Fruit fly (Drosophila melanogaster) whole organism, prepupa: ENCODE results near the gene Ankle2.
A peak's percentile ranks its signal among the peaks of the same experiment; 100 is the strongest.

Experiments
- Blimp-1 ChIP-seq: fragments of 200-800 bp; sonication (Bioruptor generic); optimal IDR thresholded peaks from 3 replicates; lab custom pipeline; 2017; ENCODE audit warnings: missing biosample characterization, missing genetic modification characterization, mild to moderate bottlenecking, moderate library complexity, missing genetic modification reagents
- CG10631 ChIP-seq: fragments of 200-800 bp; sonication (Bioruptor generic); optimal IDR thresholded peaks from 2 replicates; lab custom pipeline; 2016; ENCODE audit warnings: missing biosample characterization, missing genetic modification characterization
- CG10669 ChIP-seq: fragments of 200-800 bp; sonication (Bioruptor generic); optimal IDR thresholded peaks from 3 replicates; lab custom pipeline; 2018; ENCODE audit warnings: missing biosample characterization, mild to moderate bottlenecking, missing genetic modification characterization, moderate library complexity
- CG11294 ChIP-seq: fragments of 200-800 bp; sonication (Bioruptor generic); IDR thresholded peaks from 2 replicates; pipeline ENCODE4 v1.3.6; 2022; ENCODE audit warnings: missing biosample characterization, missing genetic modification characterization
- CG11762 ChIP-seq: fragments of 200-800 bp; sonication (Bioruptor generic); optimal IDR thresholded peaks from 3 replicates; lab custom pipeline; 2016; ENCODE audit warnings: missing biosample characterization, missing genetic modification characterization; ENCODE audit not compliant: insufficient read depth
- CG11902 ChIP-seq: fragments of 200-800 bp; sonication (Bioruptor generic); optimal IDR thresholded peaks from 3 replicates; lab custom pipeline; 2016; ENCODE audit warnings: missing biosample characterization, missing genetic modification characterization
- CG15336 ChIP-seq: fragments of 200-800 bp; sonication (Bioruptor generic); IDR thresholded peaks from 2 replicates; pipeline ENCODE4 v1.3.6; 2022; ENCODE audit warnings: missing biosample characterization, missing genetic modification characterization
- CG1621 ChIP-seq: fragments of 200-800 bp; sonication (Bioruptor generic); optimal IDR thresholded peaks from 3 replicates; lab custom pipeline; 2018; ENCODE audit warnings: missing biosample characterization, mild to moderate bottlenecking, missing genetic modification characterization
- CG3032 ChIP-seq: fragments of 200-800 bp; optimal IDR thresholded peaks from 2 replicates; lab custom pipeline; 2019; ENCODE audit warnings: missing biosample characterization, mild to moderate bottlenecking, missing genetic modification characterization, moderate library complexity
- CG31627 ChIP-seq: fragments of 200-800 bp; sonication (Bioruptor generic); optimal IDR thresholded peaks from 3 replicates; lab custom pipeline; 2016; ENCODE audit warnings: missing biosample characterization, missing genetic modification characterization
- CG32006 ChIP-seq: fragments of 200-800 bp; sonication (Bioruptor generic); optimal IDR thresholded peaks from 3 replicates; lab custom pipeline; 2017; ENCODE audit warnings: missing biosample characterization, mild to moderate bottlenecking, missing genetic modification characterization
- CG34406 ChIP-seq: fragments of 200-800 bp; sonication (Bioruptor generic); optimal IDR thresholded peaks from 3 replicates; lab custom pipeline; 2016; ENCODE audit warnings: missing biosample characterization, missing genetic modification characterization
- CG3919 ChIP-seq: fragments of 200-800 bp; sonication (Bioruptor generic); optimal IDR thresholded peaks from 3 replicates; lab custom pipeline; 2016; ENCODE audit warnings: missing biosample characterization, missing genetic modification characterization
- CG4318 ChIP-seq: fragments of 200-800 bp; sonication (Bioruptor generic); optimal IDR thresholded peaks from 3 replicates; lab custom pipeline; 2017; ENCODE audit warnings: missing biosample characterization, mild to moderate bottlenecking, missing genetic modification characterization
- CG6163 ChIP-seq: fragments of 200-800 bp; sonication (Bioruptor generic); IDR thresholded peaks from 3 replicates; pipeline ENCODE4 v1.3.6; 2022; ENCODE audit warnings: missing biosample characterization, missing genetic modification characterization
- CG6276 ChIP-seq: fragments of 200-800 bp; sonication (Bioruptor generic); optimal IDR thresholded peaks from 2 replicates; lab custom pipeline; 2017; ENCODE audit warnings: missing biosample characterization, mild to moderate bottlenecking, missing genetic modification characterization
- CG6792 ChIP-seq: fragments of 200-800 bp; sonication (Bioruptor generic); optimal IDR thresholded peaks from 3 replicates; lab custom pipeline; 2016; ENCODE audit warnings: missing biosample characterization, missing genetic modification characterization
- CG6854 ChIP-seq: fragments of 200-800 bp; sonication (Bioruptor generic); optimal IDR thresholded peaks from 2 replicates; lab custom pipeline; 2017; ENCODE audit warnings: missing biosample characterization, mild to moderate bottlenecking, missing genetic modification characterization
- CG8119 ChIP-seq: fragments of 200-800 bp; sonication (Bioruptor generic); IDR thresholded peaks from 3 replicates; pipeline ENCODE4 v1.3.6; 2022; ENCODE audit warnings: missing biosample characterization, missing genetic modification characterization
- CG8319 ChIP-seq: fragments of 200-800 bp; sonication (Bioruptor generic); optimal IDR thresholded peaks from 3 replicates; lab custom pipeline; 2016; ENCODE audit warnings: missing biosample characterization, missing genetic modification characterization
- CG8632 ChIP-seq: fragments of 200-800 bp; sonication (Bioruptor generic); optimal IDR thresholded peaks from 3 replicates; lab custom pipeline; 2016; ENCODE audit warnings: missing biosample characterization, missing genetic modification characterization
- Eip75B ChIP-seq: fragments of 200-800 bp; sonication (Bioruptor generic); optimal IDR thresholded peaks from 3 replicates; lab custom pipeline; 2016; ENCODE audit warnings: missing biosample characterization, missing genetic modification characterization
- Eip78C ChIP-seq: fragments of 200-800 bp; sonication (Bioruptor generic); peaks from one replicate; lab custom pipeline; 2016; ENCODE audit warnings: missing biosample characterization, missing genetic modification characterization
- Ets96B ChIP-seq: fragments of 200-800 bp; optimal IDR thresholded peaks from 2 replicates; lab custom pipeline; 2019; ENCODE audit warnings: missing biosample characterization, mild to moderate bottlenecking, missing genetic modification characterization, moderate library complexity
- Gug ChIP-seq: fragments of 200-800 bp; sonication (Bioruptor generic); IDR thresholded peaks from 2 replicates; pipeline ENCODE4 v1.3.6; 2022; ENCODE audit warnings: missing biosample characterization, missing genetic modification characterization
- Hr39 ChIP-seq: fragments of 200-800 bp; sonication (Bioruptor generic); optimal IDR thresholded peaks from 2 replicates; lab custom pipeline; 2016; ENCODE audit warnings: missing biosample characterization, missing genetic modification characterization
- Hr4 ChIP-seq: fragments of 200-800 bp; sonication (Bioruptor generic); optimal IDR thresholded peaks from 3 replicates; lab custom pipeline; 2016; ENCODE audit warnings: missing biosample characterization, missing genetic modification characterization
- OdsH ChIP-seq: fragments of 200-800 bp; sonication (Bioruptor generic); optimal IDR thresholded peaks from 3 replicates; lab custom pipeline; 2016; ENCODE audit warnings: missing biosample characterization, missing genetic modification characterization
- Smox ChIP-seq: fragments of 200-800 bp; sonication (Bioruptor generic); optimal IDR thresholded peaks from 3 replicates; lab custom pipeline; 2016; ENCODE audit warnings: missing biosample characterization, missing genetic modification characterization
- Sox102F ChIP-seq: fragments of 200-800 bp; sonication (Bioruptor generic); optimal IDR thresholded peaks from 2 replicates; lab custom pipeline; 2016; ENCODE audit warnings: missing biosample characterization, mild to moderate bottlenecking, missing genetic modification characterization
- Sox14 ChIP-seq: fragments of 200-800 bp; sonication (Bioruptor generic); optimal IDR thresholded peaks from 3 replicates; lab custom pipeline; 2016; ENCODE audit warnings: missing biosample characterization, missing genetic modification characterization
- Sox15 ChIP-seq: fragments of 200-800 bp; sonication (Bioruptor generic); optimal IDR thresholded peaks from 3 replicates; lab custom pipeline; 2016; ENCODE audit warnings: missing biosample characterization, missing genetic modification characterization
- dac ChIP-seq: fragments of 200-800 bp; sonication (Bioruptor generic); optimal IDR thresholded peaks from 2 replicates; lab custom pipeline; 2017; ENCODE audit warnings: missing biosample characterization, mild to moderate bottlenecking, missing genetic modification characterization
- dsx ChIP-seq: fragments of 200-800 bp; optimal IDR thresholded peaks from 3 replicates; lab custom pipeline; 2019; ENCODE audit warnings: missing biosample characterization, mild to moderate bottlenecking, missing genetic modification characterization, moderate library complexity; ENCODE audit not compliant: poor library complexity, severe bottlenecking
- eg ChIP-seq: fragments of 200-800 bp; sonication (Bioruptor generic); IDR thresholded peaks from 3 replicates; pipeline ENCODE4 v1.3.6; 2022; ENCODE audit warnings: missing biosample characterization, missing genetic modification characterization
- fd59A ChIP-seq: fragments of 200-800 bp; sonication (Bioruptor generic); optimal IDR thresholded peaks from 2 replicates; lab custom pipeline; 2017; ENCODE audit warnings: missing biosample characterization, mild to moderate bottlenecking, missing genetic modification characterization, missing genetic modification reagents
- fkh ChIP-seq: fragments of 200-800 bp; sonication (Bioruptor generic); optimal IDR thresholded peaks from 3 replicates; lab custom pipeline; 2017; ENCODE audit warnings: missing biosample characterization, mild to moderate bottlenecking, missing genetic modification characterization, moderate library complexity
- lz ChIP-seq: fragments of 200-800 bp; sonication (Bioruptor generic); optimal IDR thresholded peaks from 3 replicates; lab custom pipeline; 2016; ENCODE audit warnings: missing biosample characterization, missing genetic modification characterization
- net ChIP-seq: fragments of 200-800 bp; sonication (Bioruptor generic); optimal IDR thresholded peaks from 3 replicates; lab custom pipeline; 2016; ENCODE audit warnings: missing biosample characterization, missing genetic modification characterization
- salr ChIP-seq, 2 experiments: fragments of 200-800 bp; sonication (Bioruptor generic); optimal IDR thresholded peaks; 3 replicates each; lab custom pipeline; 2016 to 2018; ENCODE audit warnings: missing biosample characterization in 2 of 2, missing genetic modification characterization in 2 of 2, mild to moderate bottlenecking in 1 of 2
- spab ChIP-seq: fragments of 200-800 bp; sonication (Bioruptor generic); optimal IDR thresholded peaks from 2 replicates; lab custom pipeline; 2017; ENCODE audit warnings: missing biosample characterization, mild to moderate bottlenecking, missing genetic modification characterization, missing genetic modification reagents
- ss ChIP-seq, 2 experiments: fragments of 200-800 bp; sonication (Bioruptor generic); optimal IDR thresholded peaks; 2 replicates in 1 of 2; 3 replicates in 1 of 2; lab custom pipeline; 2017 to 2018; ENCODE audit warnings: mild to moderate bottlenecking in 2 of 2, missing biosample characterization in 2 of 2, missing genetic modification characterization in 2 of 2, moderate library complexity in 1 of 2
- topi ChIP-seq: fragments of 200-800 bp; sonication (Bioruptor generic); optimal IDR thresholded peaks from 3 replicates; lab custom pipeline; 2016; ENCODE audit warnings: missing biosample characterization, missing genetic modification characterization
- vri ChIP-seq: fragments of 200-800 bp; sonication (Bioruptor generic); optimal IDR thresholded peaks from 3 replicates; lab custom pipeline; 2016; ENCODE audit warnings: missing biosample characterization, mild to moderate bottlenecking, missing genetic modification characterization

Gene Ankle2

DNA sequence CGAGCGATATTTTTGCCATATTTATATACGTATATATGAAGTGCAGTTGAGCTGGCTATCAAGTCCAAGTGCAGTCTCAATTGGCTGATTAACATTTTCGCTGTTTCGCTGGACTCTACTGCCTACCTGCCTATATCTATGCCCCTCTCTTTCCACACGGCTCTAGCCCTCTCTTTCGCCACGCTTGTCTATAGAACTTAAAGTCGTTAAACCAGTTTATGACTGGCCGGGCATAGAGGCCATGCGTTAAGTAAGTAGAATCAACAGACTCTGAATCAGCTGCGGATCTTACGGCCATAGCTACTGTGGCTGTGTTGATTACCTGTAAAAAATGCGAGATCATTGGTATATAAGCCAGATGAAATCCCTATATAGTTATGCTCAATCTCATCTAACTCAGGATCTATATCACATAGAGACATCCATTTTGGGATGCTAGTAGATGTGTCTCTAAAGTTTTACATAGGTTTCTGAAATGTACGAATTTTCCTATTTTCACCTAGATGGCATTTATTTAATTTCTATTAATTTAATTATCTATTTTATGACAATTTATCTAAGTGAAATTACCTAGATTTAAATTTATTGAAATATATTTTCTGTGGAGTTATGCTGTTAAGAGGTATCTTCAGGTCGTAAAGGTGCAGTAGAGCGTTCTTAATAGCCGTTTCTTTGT is 2.7 kb upstream of the Ankle2 start (continued):
- TF ChIP-seq CG15336 (GFP tag; lab: Robert Waterston, UW): no peak
- TF ChIP-seq dsx (GFP tag; lab: Kevin White, UChicago): peak; percentile 66
- no peak for TF ChIP-seq topi (GFP tag; lab: Kevin White, UChicago)
- TF ChIP-seq CG6792: peak; percentile 43
- no peak for TF ChIP-seq CG6276 (GFP tag; lab: Kevin White, UChicago)
- peak; percentile 32 for TF ChIP-seq CG3032 (tag; lab: Kevin White, UChicago)
- TF ChIP-seq CG10669 (GFP tag; lab: Kevin White, UChicago): peak; percentile 59
- no peak for TF ChIP-seq Blimp-1 (GFP tag; lab: Kevin White, UChicago)
- peak; percentile 30 for TF ChIP-seq Sox14
- TF ChIP-seq Smox (GFP tag; lab: Kevin White, UChicago): peak; percentile 8
- peak; percentile 23 for TF ChIP-seq Sox102F (GFP tag; lab: Kevin White, UChicago)
- 0 out of 3 replicates have a peak, but pooled peaks have one; percentile 30 for TF ChIP-seq CG8119
- TF ChIP-seq OdsH (GFP tag; lab: Kevin White, UChicago): peak; percentile 57
- peak; percentile 57 for TF ChIP-seq fkh (GFP tag; lab: Kevin White, UChicago)
- TF ChIP-seq Hr39 (GFP tag; lab: Kevin White, UChicago): no peak
- peak; percentile 21 for TF ChIP-seq fd59A
- TF ChIP-seq CG3919: peak; percentile 61
- no peak for TF ChIP-seq lz
- peak; percentile 18 for TF ChIP-seq CG8319 (GFP tag; lab: Kevin White, UChicago)
- peak; percentile 38 to 72 for TF ChIP-seq ss (GFP tag; optimal IDR thresholded peaks at IDR 0.05; lab: Kevin White, UChicago)
- TF ChIP-seq Ets96B (tag; lab: Kevin White, UChicago): peak; percentile 54
- TF ChIP-seq CG34406 (GFP tag; lab: Kevin White, UChicago): peak; percentile 40
- peak; percentile 18 for TF ChIP-seq Sox15
- TF ChIP-seq vri (GFP tag; lab: Kevin White, UChicago): peak; percentile 38
- TF ChIP-seq spab (GFP tag; lab: Kevin White, UChicago): peak; percentile 43
- TF ChIP-seq CG8632 (GFP tag; lab: Kevin White, UChicago): peak; percentile 54
- TF ChIP-seq dac (GFP tag; lab: Kevin White, UChicago): no peak
- peak; percentile 56 for TF ChIP-seq CG11762
- peak; percentile 17 for TF ChIP-seq Eip75B (GFP tag; lab: Kevin White, UChicago)
- TF ChIP-seq CG1621: peak; percentile 4
- no peak for TF ChIP-seq CG6854
- TF ChIP-seq CG10631 (GFP tag; lab: Kevin White, UChicago): peak; percentile 58
- 0 out of 2 replicates have a peak, but pooled peaks have one; percentile 13 for TF ChIP-seq Gug (GFP tag; lab: Robert Waterston, UW)

DNA sequence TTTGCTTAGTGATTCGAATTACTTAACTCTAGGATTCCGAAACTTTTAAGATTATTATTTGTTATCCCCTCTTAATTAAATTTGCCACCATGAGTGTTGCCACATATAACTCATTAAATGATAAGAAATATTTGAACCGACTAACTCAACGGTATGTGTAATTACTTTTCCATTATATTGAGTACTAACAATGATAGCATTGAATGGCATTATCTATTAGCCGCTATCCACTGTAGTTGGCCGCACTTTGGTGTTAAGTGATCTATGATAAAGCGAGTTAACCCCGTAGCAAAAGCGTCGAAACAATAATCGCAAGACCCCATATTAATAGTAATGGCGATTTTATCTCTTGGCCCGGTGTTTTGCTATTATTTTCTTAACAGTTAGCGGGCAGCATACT is 1.9 kb upstream of the Ankle2 start:
- TF ChIP-seq CG4318 (GFP tag; lab: Kevin White, UChicago) (no peak), CG34406 (GFP tag; lab: Kevin White, UChicago) (no peak), CG31627 (GFP tag; lab: Kevin White, UChicago) (no peak), CG8319 (GFP tag; lab: Kevin White, UChicago) (no peak), spab (GFP tag; lab: Kevin White, UChicago) (no peak), Hr4 (no peak)

DNA sequence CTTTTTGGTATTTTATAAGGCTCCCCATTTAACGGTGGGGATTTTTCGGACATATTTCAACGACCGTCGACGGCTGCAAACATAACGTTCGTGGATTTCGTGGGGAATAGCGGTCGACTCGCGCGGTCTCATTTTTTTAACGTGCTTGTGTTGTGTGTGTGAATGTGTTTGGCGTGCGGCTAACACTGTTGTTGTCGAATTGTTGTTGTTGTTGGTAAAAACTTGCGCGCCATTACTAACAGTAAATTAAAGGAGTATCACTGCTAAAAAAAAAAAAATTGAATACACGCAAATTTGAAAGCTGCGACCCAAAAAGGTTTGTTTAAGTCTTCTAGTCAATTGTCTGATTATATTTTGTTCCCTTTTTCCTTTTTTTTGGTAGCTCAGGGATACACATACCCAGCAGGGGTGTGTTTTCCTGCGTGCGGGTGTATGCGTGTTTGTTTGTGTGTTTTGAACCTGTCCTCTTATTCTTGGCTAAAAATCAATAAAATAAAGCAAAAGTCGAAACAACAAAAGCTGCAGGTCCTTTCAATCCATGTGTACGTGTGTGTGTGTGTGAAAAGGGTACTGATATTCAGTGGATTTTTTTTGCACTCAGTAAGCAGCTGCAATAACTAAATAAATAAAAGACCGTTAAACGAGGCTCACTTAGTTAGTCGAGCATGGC is 888 bp upstream of the Ankle2 start, which contains the start of gene CG12991:
Gene CG12991, plus strand, starts transcription at position 80 of the 670 bp plus-strand sequence.
- TF ChIP-seq CG11294 (GFP tag; lab: Robert Waterston, UW) (no peak), CG8632 (GFP tag; lab: Kevin White, UChicago) (no peak), CG31627 (GFP tag; lab: Kevin White, UChicago) (no peak), Eip78C (GFP tag; lab: Kevin White, UChicago) (peak; percentile 62), CG6276 (GFP tag; lab: Kevin White, UChicago) (peak; percentile 42), CG11902 (no peak), Ets96B (tag; lab: Kevin White, UChicago) (no peak), net (GFP tag; lab: Kevin White, UChicago) (peak; percentile 31), Sox102F (GFP tag; lab: Kevin White, UChicago) (peak; percentile 40), ss (GFP tag; optimal IDR thresholded peaks at IDR 0.05; lab: Kevin White, UChicago) (peak; percentile 32 to 49), Smox (GFP tag; lab: Kevin White, UChicago) (peak; percentile 40), Hr4 (peak; percentile 30), CG3919 (peak; percentile 35), lz (peak; percentile 34), eg (GFP tag; lab: Robert Waterston, UW) (peak; percentile 56; the same call in 2 of the 3 replicates), vri (GFP tag; lab: Kevin White, UChicago) (peak; percentile 42), salr (GFP tag; optimal IDR thresholded peaks at IDR 0.05; lab: Kevin White, UChicago) (no peak), CG6792 (peak; percentile 16), CG32006 (GFP tag; lab: Kevin White, UChicago) (peak; percentile 36), Sox14 (peak; percentile 26), CG6163 (0 out of 3 replicates have a peak, but pooled peaks have one; percentile 19), dsx (GFP tag; lab: Kevin White, UChicago) (peak; percentile 10)
